Worm (Caenorhabditis elegans): Measurements from ENCODE around the gene erd-2.2.
A peak's percentile ranks its signal among the peaks of the same experiment; 100 is the strongest.

The erd-2.2 gene

ce11 chrIII:5895913-5896312, 10.9 kb upstream of the erd-2.2 start, which contains the start of gene pxl-1:
Gene pxl-1, minus strand, starts transcription at chrIII:5896013.
- TF ChIP-seq ztf-7 (tag; optimal IDR thresholded peaks at IDR 0.05) (no peak), dmd-9 (GFP tag; IDR thresholded peaks at IDR 0.05) (no peak), daf-16 (GFP tag; optimal IDR thresholded peaks at IDR 0.05) (no peak), daf-16 (tag; optimal IDR thresholded peaks at IDR 0.05) (no peak), lsy-2 (tag; optimal IDR thresholded peaks at IDR 0.05) (no peak), ceh-32 (tag; optimal IDR thresholded peaks at IDR 0.05; ENCODE audit: poor library complexity) (no peak), lim-7 (GFP tag; IDR thresholded peaks at IDR 0.05) (no peak), egl-43 (GFP tag; IDR thresholded peaks at IDR 0.05) (no peak), F10B5.3 (tag; optimal IDR thresholded peaks at IDR 0.05) (no peak), nhr-48 (tag; optimal IDR thresholded peaks at IDR 0.05) (no peak), zfp-2 (tag; optimal IDR thresholded peaks at IDR 0.05) (no peak), nhr-41 (GFP tag; IDR thresholded peaks at IDR 0.05) (no peak), mes-2 (tag; optimal IDR thresholded peaks at IDR 0.05; ENCODE audit: poor library complexity, severe bottlenecking) (no peak), gei-8 (GFP tag; optimal IDR thresholded peaks at IDR 0.05) (no peak), mxl-3 (GFP tag; optimal IDR thresholded peaks at IDR 0.05) (no peak), sdz-12 (GFP tag; optimal IDR thresholded peaks at IDR 0.05) (no peak), dpl-1 (GFP tag; optimal IDR thresholded peaks at IDR 0.05) (no peak), ztf-11 (tag; optimal IDR thresholded peaks at IDR 0.05) (no peak), ama-1 (optimal IDR thresholded peaks at IDR 0.05) (no peak)

ce11 chrIII:5897468-5897867, 9.4 kb upstream of the erd-2.2 start:
- TF ChIP-seq aha-1 (tag), result peak; percentile 4
- TF ChIP-seq saeg-2 (GFP tag; IDR thresholded peaks at IDR 0.05), result no peak
- TF ChIP-seq hmg-1.1 (GFP tag; IDR thresholded peaks at IDR 0.05), result no peak
- peak; percentile 15 for TF ChIP-seq mep-1 (tag; optimal IDR thresholded peaks at IDR 0.05)

ce11 chrIII:5898631-5899030, 8.2 kb upstream of the erd-2.2 start:
- TF ChIP-seq hlh-11 (tag; optimal IDR thresholded peaks at IDR 0.05) (peak; percentile 24), nhr-42 (GFP tag; IDR thresholded peaks at IDR 0.05) (no peak), ZK337.2 (GFP tag; IDR thresholded peaks at IDR 0.05) (no peak), lin-29 (GFP tag; IDR thresholded peaks at IDR 0.05) (no peak)

- TF ChIP-seq lin-38 (GFP tag; IDR thresholded peaks at IDR 0.05) (no peak), lsy-2 (tag; optimal IDR thresholded peaks at IDR 0.05) (peak in 1 of 2 experiments; percentile 58), snpc-1.2 (GFP tag; IDR thresholded peaks at IDR 0.05) (no peak), mep-1 (tag; optimal IDR thresholded peaks at IDR 0.05) (peak; percentile 44), tag-97 (GFP tag; IDR thresholded peaks at IDR 0.05) (no peak), nhr-6 (tag; optimal IDR thresholded peaks at IDR 0.05) (peak; percentile 96), nhr-28 (tag; optimal IDR thresholded peaks at IDR 0.05) (peak; percentile 10), hlh-11 (tag; optimal IDR thresholded peaks at IDR 0.05) (peak; percentile 23), fos-1 (tag; optimal IDR thresholded peaks at IDR 0.05) (no peak), pha-4 (GFP tag; IDR thresholded peaks at IDR 0.05) (no peak), pha-4 (tag; optimal IDR thresholded peaks at IDR 0.05) (peak; percentile 22), daf-16 (GFP tag; optimal IDR thresholded peaks at IDR 0.05) (no peak), daf-16 (tag; optimal IDR thresholded peaks at IDR 0.05) (peak; percentile 18), ZK546.5 (tag; optimal IDR thresholded peaks at IDR 0.05) (no peak), dve-1 (tag; optimal IDR thresholded peaks at IDR 0.05; ENCODE audit: insufficient read depth) (peak; percentile 52)
These were observed 6.1 kb upstream of the erd-2.2 start for ce11 chrIII:5900709-5901108.

All from whole organism, L4 larva.